Fruit fly (Drosophila melanogaster): Measurements from ENCODE around the gene CG17816.

Gene CG17816

dm6 chr3R:7821559-7821958 lies 65.0 kb downstream of the CG17816 start:
- TF ChIP-seq CG8478 (optimal IDR thresholded peaks at IDR 0.05): no peak
- no peak for TF ChIP-seq CTCF (optimal IDR thresholded peaks at IDR 0.05)

dm6 chr3R:7813981-7814529 lies 72.5 kb downstream of the CG17816 start, which contains the start of gene CG34384:
Gene CG34384, plus strand, starts transcription at chr3R:7814361.
- TF ChIP-seq CG8478 (optimal IDR thresholded peaks at IDR 0.05) (no peak), CTCF (optimal IDR thresholded peaks at IDR 0.05) (no peak)

- no peak for TF ChIP-seq CG8478 (optimal IDR thresholded peaks at IDR 0.05)
These were observed 73.0 kb downstream of the CG17816 start for dm6 chr3R:7813518-7813917.

dm6 chr3R:7811514-7811913 lies 75.0 kb downstream of the CG17816 start, which contains the start of gene CG31473:
Gene CG31473, plus strand, starts transcription at chr3R:7811814.
- TF ChIP-seq CG8478 (optimal IDR thresholded peaks at IDR 0.05) (no peak), CTCF (optimal IDR thresholded peaks at IDR 0.05) (no peak)

- TF ChIP-seq CG8478 (optimal IDR thresholded peaks at IDR 0.05) (no peak), CTCF (optimal IDR thresholded peaks at IDR 0.05) (peak; percentile 100)
These were observed 76.6 kb downstream of the CG17816 start, which contains the start of the genes CG2993 and sgll for dm6 chr3R:7809662-7810621. Gene CG2993, minus strand, starts transcription at chr3R:7810014. Gene sgll, plus strand, starts transcription at chr3R:7810532.
